Worm (Caenorhabditis elegans): Measurements from ENCODE around the gene R07C12.3.

Gene R07C12.3

DNA sequence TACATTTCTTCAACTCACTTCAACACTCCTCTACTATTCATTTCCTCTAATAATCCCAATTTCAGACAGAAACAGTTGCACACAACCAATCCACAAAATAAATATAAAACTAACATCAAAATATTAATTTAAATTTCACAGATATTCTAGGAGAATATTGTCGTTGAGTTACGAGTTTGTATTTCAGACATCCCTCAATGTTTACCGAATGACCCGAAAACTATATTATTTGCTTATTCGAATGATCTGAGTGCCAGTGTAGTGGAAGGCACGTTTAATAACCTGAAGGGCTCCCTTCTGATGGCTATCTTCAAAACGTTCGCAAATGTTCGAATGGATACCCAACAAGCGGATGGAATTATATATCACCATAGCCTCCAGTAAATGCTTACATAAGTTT lies at the start of gene R07C12.3:
TSS of gene R07C12.3 (plus strand) at position 301 of the 400 bp plus-strand sequence.
- TF ChIP-seq nhr-12 (tag; optimal IDR thresholded peaks at IDR 0.05) = no peak
- TF ChIP-seq sem-2 (GFP tag; optimal IDR thresholded peaks at IDR 0.05) = no peak
- TF ChIP-seq mep-1 (tag; optimal IDR thresholded peaks at IDR 0.05) = no peak
- no peak for TF ChIP-seq bed-3 (GFP tag; optimal IDR thresholded peaks at IDR 0.05)
- no peak for TF ChIP-seq M03D4.4 (tag; optimal IDR thresholded peaks at IDR 0.05)
- TF ChIP-seq snpc-4 (tag; optimal IDR thresholded peaks at IDR 0.05) = no peak
- no peak for TF ChIP-seq nhr-76 (tag; optimal IDR thresholded peaks at IDR 0.05)
- TF ChIP-seq unc-120 (tag; optimal IDR thresholded peaks at IDR 0.05; ENCODE audit: poor library complexity, severe bottlenecking) = no peak
- TF ChIP-seq lin-13 (tag; optimal IDR thresholded peaks at IDR 0.05) = no peak
- TF ChIP-seq mab-5 (tag; optimal IDR thresholded peaks at IDR 0.05) = no peak
- TF ChIP-seq lin-32 (GFP tag; optimal IDR thresholded peaks at IDR 0.05) = no peak
- no peak for TF ChIP-seq pha-4 (tag; optimal IDR thresholded peaks at IDR 0.05)
- TF ChIP-seq elt-1 (tag; optimal IDR thresholded peaks at IDR 0.05; ENCODE audit: borderline replicate concordance, insufficient read depth) = no peak
- no peak for TF ChIP-seq elt-3 (tag; optimal IDR thresholded peaks at IDR 0.05)
- TF ChIP-seq ceh-43 (GFP tag; optimal IDR thresholded peaks at IDR 0.05) = no peak
- TF ChIP-seq drap-1 (GFP tag; optimal IDR thresholded peaks at IDR 0.05) = no peak
- TF ChIP-seq ceh-39 (tag; optimal IDR thresholded peaks at IDR 0.05) = no peak
- no peak for TF ChIP-seq nhr-237 (tag; optimal IDR thresholded peaks at IDR 0.05)

DNA sequence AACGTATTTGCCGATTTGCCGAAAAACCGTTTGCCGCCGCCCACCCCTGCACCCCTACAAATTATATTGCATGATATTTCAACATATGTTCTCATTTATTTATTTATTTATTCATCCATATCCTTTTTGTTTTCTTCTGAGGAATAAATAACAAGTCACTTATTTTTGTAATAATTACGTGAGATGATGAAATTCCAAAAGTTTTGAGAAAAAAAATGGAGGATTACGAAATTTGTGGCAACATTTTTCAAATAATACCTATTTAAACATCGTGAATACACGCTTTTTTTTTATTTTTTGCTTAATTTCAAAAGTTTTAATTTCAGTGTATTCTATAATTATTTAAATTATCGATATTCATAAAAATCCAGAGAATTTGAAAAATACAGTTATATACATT lies 47.9 kb upstream of the R07C12.3 start:
- TF ChIP-seq ceh-39 (tag; optimal IDR thresholded peaks at IDR 0.05) (no peak), sem-2 (GFP tag; optimal IDR thresholded peaks at IDR 0.05) (no peak), cnd-1 (tag; optimal IDR thresholded peaks at IDR 0.05) (no peak), ham-2 (GFP tag; optimal IDR thresholded peaks at IDR 0.05) (no peak), blmp-1 (tag; optimal IDR thresholded peaks at IDR 0.05) (no peak), ces-1 (GFP tag; optimal IDR thresholded peaks at IDR 0.05) (no peak), unc-120 (tag; optimal IDR thresholded peaks at IDR 0.05; ENCODE audit: poor library complexity, severe bottlenecking) (no peak), nhr-2 (tag; optimal IDR thresholded peaks at IDR 0.05) (no peak), ztf-11 (tag; optimal IDR thresholded peaks at IDR 0.05) (no peak), lin-32 (GFP tag; optimal IDR thresholded peaks at IDR 0.05) (no peak), lsy-2 (tag; optimal IDR thresholded peaks at IDR 0.05) (no peak), pha-4 (tag; optimal IDR thresholded peaks at IDR 0.05) (no peak), elt-1 (tag; optimal IDR thresholded peaks at IDR 0.05; ENCODE audit: borderline replicate concordance, insufficient read depth) (no peak), tbx-8 (GFP tag; optimal IDR thresholded peaks at IDR 0.05) (no peak), M03D4.4 (tag; optimal IDR thresholded peaks at IDR 0.05) (no peak), ceh-83 (GFP tag; optimal IDR thresholded peaks at IDR 0.05) (no peak), hlh-1 (tag; optimal IDR thresholded peaks at IDR 0.05) (no peak), unc-62 (GFP tag; optimal IDR thresholded peaks at IDR 0.05) (no peak)

ce11 chrIV:4099773-4100172 lies 45.1 kb upstream of the R07C12.3 start:
- TF ChIP-seq lsy-2 (tag; optimal IDR thresholded peaks at IDR 0.05) (no peak), hlh-1 (tag; optimal IDR thresholded peaks at IDR 0.05) (peak; percentile 13)

- TF ChIP-seq elt-3 (tag; optimal IDR thresholded peaks at IDR 0.05) (no peak), elt-1 (tag; optimal IDR thresholded peaks at IDR 0.05; ENCODE audit: borderline replicate concordance, insufficient read depth) (no peak), lsy-2 (tag; optimal IDR thresholded peaks at IDR 0.05) (no peak), sptf-1 (tag; optimal IDR thresholded peaks at IDR 0.05) (no peak), sem-2 (GFP tag; optimal IDR thresholded peaks at IDR 0.05) (no peak), ceh-83 (GFP tag; optimal IDR thresholded peaks at IDR 0.05) (no peak), blmp-1 (tag; optimal IDR thresholded peaks at IDR 0.05) (no peak), nhr-28 (tag; optimal IDR thresholded peaks at IDR 0.05) (no peak)
These were observed 42.2 kb upstream of the R07C12.3 start, which contains the start of gene ubc-1 for ce11 chrIV:4102720-4103119. ubc-1 (plus strand) TSS chrIV:4103020.

ce11 chrIV:4108767-4109166 lies 36.1 kb upstream of the R07C12.3 start, which contains the start of gene C35B1.7:
C35B1.7 (plus strand) TSS chrIV:4109067.
- TF ChIP-seq ceh-43 (GFP tag; optimal IDR thresholded peaks at IDR 0.05) = no peak
- TF ChIP-seq hlh-1 (tag; optimal IDR thresholded peaks at IDR 0.05) = no peak
- no peak for TF ChIP-seq unc-39 (tag; optimal IDR thresholded peaks at IDR 0.05)
- no peak for TF ChIP-seq bed-3 (GFP tag; optimal IDR thresholded peaks at IDR 0.05)
- TF ChIP-seq snpc-4 (tag; optimal IDR thresholded peaks at IDR 0.05) = no peak
- no peak for TF ChIP-seq nhr-28 (tag; optimal IDR thresholded peaks at IDR 0.05)
- no peak for TF ChIP-seq blmp-1 (tag; optimal IDR thresholded peaks at IDR 0.05)

Data from whole organism, mixed stage, embryonic.